Fruit fly (Drosophila melanogaster) whole organism, embryonic: Measurements from ENCODE around the gene ZnT63C.
A peak's percentile ranks its signal among the peaks of the same experiment; 100 is the strongest.

Source experiments
- Adf1 ChIP-seq: fragments of 200-800 bp; sonication (Bioruptor generic); IDR thresholded peaks from 2 replicates; pipeline ENCODE4 v1.3.6; 2022; ENCODE audit warnings: missing biosample characterization, missing genetic modification characterization
- CG10431 ChIP-seq: fragments of 200-800 bp; sonication (Bioruptor generic); optimal IDR thresholded peaks from 3 replicates; lab custom pipeline; 2018; ENCODE audit warnings: missing biosample characterization, mild to moderate bottlenecking, missing genetic modification characterization
- CG11504 ChIP-seq: fragments of 200-800 bp; sonication (Bioruptor generic); optimal IDR thresholded peaks from 3 replicates; lab custom pipeline; 2019; ENCODE audit warnings: missing biosample characterization, mild to moderate bottlenecking, missing genetic modification characterization, moderate library complexity
- CG12219 ChIP-seq: fragments of 200-800 bp; sonication (Bioruptor generic); optimal IDR thresholded peaks from 3 replicates; lab custom pipeline; 2018; ENCODE audit warnings: missing biosample characterization, mild to moderate bottlenecking, missing genetic modification characterization
- CG13123 ChIP-seq: fragments of 200-800 bp; sonication (Bioruptor generic); optimal IDR thresholded peaks from 2 replicates; lab custom pipeline; 2016; ENCODE audit warnings: missing biosample characterization, missing genetic modification characterization
- CG14710 ChIP-seq: fragments of 200-800 bp; sonication (Bioruptor generic); optimal IDR thresholded peaks from 3 replicates; lab custom pipeline; 2019; ENCODE audit warnings: missing biosample characterization, mild to moderate bottlenecking, missing genetic modification characterization, moderate library complexity
- CG15073 ChIP-seq: fragments of 200-800 bp; sonication (Bioruptor generic); optimal IDR thresholded peaks from 2 replicates; lab custom pipeline; 2016; ENCODE audit warnings: missing biosample characterization, missing genetic modification characterization
- CG15479 ChIP-seq: fragments of 200-800 bp; sonication (Bioruptor generic); optimal IDR thresholded peaks from 3 replicates; lab custom pipeline; 2019; ENCODE audit warnings: missing biosample characterization, mild to moderate bottlenecking, missing genetic modification characterization, moderate library complexity
- CG1603 ChIP-seq: fragments of 200-800 bp; sonication (Bioruptor generic); optimal IDR thresholded peaks from 2 replicates; lab custom pipeline; 2019; ENCODE audit warnings: missing biosample characterization, mild to moderate bottlenecking, missing genetic modification characterization, moderate library complexity
- CG16815 ChIP-seq: fragments of 200-800 bp; sonication (Bioruptor generic); optimal IDR thresholded peaks from 3 replicates; lab custom pipeline; 2017; ENCODE audit warnings: missing biosample characterization, mild to moderate bottlenecking, missing genetic modification characterization
- CG1832 ChIP-seq: fragments of 200-800 bp; sonication (Bioruptor generic); optimal IDR thresholded peaks from 2 replicates; lab custom pipeline; 2017; ENCODE audit warnings: missing biosample characterization, mild to moderate bottlenecking, missing genetic modification characterization, inconsistent platforms
- CG30020 ChIP-seq: fragments of 200-800 bp; optimal IDR thresholded peaks from 2 replicates; lab custom pipeline; 2019; ENCODE audit warnings: missing biosample characterization, mild to moderate bottlenecking, missing genetic modification characterization, moderate library complexity
- CG3407 ChIP-seq: fragments of 200-800 bp; sonication (Bioruptor generic); optimal IDR thresholded peaks from 2 replicates; lab custom pipeline; 2018; ENCODE audit warnings: missing biosample characterization, mild to moderate bottlenecking, missing genetic modification characterization
- CG42726 ChIP-seq: fragments of 200-800 bp; sonication (Bioruptor generic); IDR thresholded peaks from 2 replicates; pipeline ENCODE4 v1.3.6; 2022; ENCODE audit warnings: missing biosample characterization, missing genetic modification characterization; ENCODE audit not compliant: partially characterized antibody
- CG4820 ChIP-seq: fragments of 200-800 bp; sonication (Bioruptor generic); optimal IDR thresholded peaks from 3 replicates; lab custom pipeline; 2016; ENCODE audit warnings: missing biosample characterization, missing genetic modification characterization
- CG7556 ChIP-seq: fragments of 200-800 bp; sonication (Bioruptor generic); optimal IDR thresholded peaks from 2 replicates; lab custom pipeline; 2017; ENCODE audit warnings: missing biosample characterization, mild to moderate bottlenecking, missing genetic modification characterization
- CG7745 ChIP-seq: fragments of 200-800 bp; sonication (Bioruptor generic); optimal IDR thresholded peaks from 2 replicates; lab custom pipeline; 2018; ENCODE audit warnings: missing biosample characterization, mild to moderate bottlenecking, missing genetic modification characterization, moderate library complexity
- CG7963 ChIP-seq: fragments of 200-800 bp; sonication (Bioruptor generic); IDR thresholded peaks from 3 replicates; pipeline ENCODE4 v1.3.6; 2022; ENCODE audit warnings: missing biosample characterization, missing genetic modification characterization; ENCODE audit not compliant: partially characterized antibody
- CG8478 ChIP-seq: fragments of >200 bp; optimal IDR thresholded peaks from 2 replicates; lab custom pipeline; 2018
- Dfd ChIP-seq, 2 experiments: fragments of >200 bp; optimal IDR thresholded peaks; 2 replicates each; lab custom pipeline; 2017; ENCODE audit warnings: missing biosample characterization in 2 of 2, missing genetic modification characterization in 2 of 2
- Ets97D ChIP-seq: fragments of 200-800 bp; sonication (Bioruptor generic); optimal IDR thresholded peaks from 3 replicates; lab custom pipeline; 2016; ENCODE audit warnings: missing biosample characterization, missing genetic modification characterization
- Gsc ChIP-seq: fragments of 200-800 bp; sonication (Bioruptor generic); IDR thresholded peaks from 2 replicates; pipeline ENCODE4 v1.3.6; 2022; ENCODE audit warnings: missing biosample characterization, missing genetic modification characterization
- Lpt ChIP-seq: fragments of >200 bp; optimal IDR thresholded peaks from 2 replicates; lab custom pipeline; 2018; ENCODE audit warnings: missing biosample characterization, missing genetic modification characterization
- MTF-1 ChIP-seq: fragments of 200-800 bp; sonication (Bioruptor generic); optimal IDR thresholded peaks from 2 replicates; lab custom pipeline; 2018; ENCODE audit warnings: missing biosample characterization, mild to moderate bottlenecking, missing genetic modification characterization, borderline replicate concordance
- NK7.1 ChIP-seq: fragments of 200-800 bp; sonication (Bioruptor generic); optimal IDR thresholded peaks from 3 replicates; lab custom pipeline; 2016; ENCODE audit warnings: missing biosample characterization, missing genetic modification characterization
- Oli ChIP-seq: fragments of 200-800 bp; sonication (Bioruptor generic); optimal IDR thresholded peaks from 2 replicates; lab custom pipeline; 2018; ENCODE audit warnings: missing biosample characterization, mild to moderate bottlenecking, missing genetic modification characterization, moderate library complexity
- Opbp ChIP-seq: fragments of 200-800 bp; sonication (Bioruptor generic); IDR thresholded peaks from 3 replicates; pipeline ENCODE4 v1.3.6; 2022; ENCODE audit warnings: missing biosample characterization, missing genetic modification characterization; ENCODE audit not compliant: partially characterized antibody
- PHDP ChIP-seq: fragments of 200-800 bp; sonication (Bioruptor generic); optimal IDR thresholded peaks from 3 replicates; lab custom pipeline; 2018; ENCODE audit warnings: missing biosample characterization, mild to moderate bottlenecking, missing genetic modification characterization, moderate library complexity
- Ptx1 ChIP-seq: fragments of 200-800 bp; sonication (Bioruptor generic); IDR thresholded peaks from 2 replicates; pipeline ENCODE4 v1.3.6; 2022; ENCODE audit warnings: missing biosample characterization, missing genetic modification characterization
- Scr ChIP-seq: fragments of 200-800 bp; sonication (Bioruptor generic); IDR thresholded peaks from 2 replicates; pipeline ENCODE4 v1.3.6; 2022; ENCODE audit warnings: missing biosample characterization, missing genetic modification characterization; ENCODE audit not compliant: partially characterized antibody
- Side ChIP-seq: fragments of 200-800 bp; sonication (Bioruptor generic); optimal IDR thresholded peaks from 2 replicates; lab custom pipeline; 2016; ENCODE audit warnings: missing biosample characterization, missing genetic modification characterization
- Ssrp ChIP-seq: fragments of 200-800 bp; sonication (Bioruptor generic); optimal IDR thresholded peaks from 2 replicates; lab custom pipeline; 2018; ENCODE audit warnings: missing biosample characterization, mild to moderate bottlenecking, missing genetic modification characterization, moderate library complexity
- Stat92E ChIP-seq, 3 experiments: fragments of >200 bp in 2 of 3; fragments of 200-800 bp in 1 of 3; sonication (Bioruptor generic) in 1 of 3; optimal IDR thresholded peaks; 2 replicates each; lab custom pipeline; 2017 to 2019; ENCODE audit warnings: missing biosample characterization in 3 of 3, missing genetic modification characterization in 3 of 3, mild to moderate bottlenecking in 1 of 3, moderate library complexity in 1 of 3
- az2 ChIP-seq: fragments of 200-800 bp; sonication (Bioruptor generic); optimal IDR thresholded peaks from 3 replicates; lab custom pipeline; 2016; ENCODE audit warnings: missing biosample characterization, missing genetic modification characterization
- corto ChIP-seq: fragments of 200-800 bp; sonication (Bioruptor generic); optimal IDR thresholded peaks from 2 replicates; lab custom pipeline; 2016; ENCODE audit warnings: missing biosample characterization, mild to moderate bottlenecking, missing genetic modification characterization, moderate library complexity
- crol ChIP-seq: fragments of 200-800 bp; sonication (Bioruptor generic); IDR thresholded peaks from 2 replicates; pipeline ENCODE4 v1.3.6; 2022; ENCODE audit warnings: missing biosample characterization, missing genetic modification characterization
- gem ChIP-seq: fragments of 200-800 bp; sonication (Bioruptor generic); optimal IDR thresholded peaks from 2 replicates; lab custom pipeline; 2019; ENCODE audit warnings: missing biosample characterization, mild to moderate bottlenecking, missing genetic modification characterization, moderate library complexity
- grn ChIP-seq: fragments of 200-800 bp; sonication (Bioruptor generic); optimal IDR thresholded peaks from 3 replicates; lab custom pipeline; 2017; ENCODE audit warnings: missing biosample characterization, missing genetic modification characterization
- ham ChIP-seq: fragments of 200-800 bp; sonication (Bioruptor generic); IDR thresholded peaks from 2 replicates; pipeline ENCODE4 v1.3.6; 2022; ENCODE audit warnings: missing biosample characterization, missing genetic modification characterization
- hb ChIP-seq: fragments of 200-800 bp; sonication (Bioruptor generic); IDR thresholded peaks from 3 replicates; pipeline ENCODE4 v1.3.6; 2022; ENCODE audit warnings: missing biosample characterization, missing genetic modification characterization; ENCODE audit not compliant: partially characterized antibody
- phol ChIP-seq: fragments of 200-800 bp; sonication (Bioruptor generic); optimal IDR thresholded peaks from 3 replicates; lab custom pipeline; 2018; ENCODE audit warnings: missing biosample characterization, mild to moderate bottlenecking, missing genetic modification characterization, moderate library complexity
- pros ChIP-seq: fragments of 200-800 bp; sonication (Bioruptor generic); optimal IDR thresholded peaks from 3 replicates; lab custom pipeline; 2019; ENCODE audit warnings: missing biosample characterization, mild to moderate bottlenecking, missing genetic modification characterization, moderate library complexity
- ranshi ChIP-seq: fragments of 200-800 bp; sonication (Bioruptor generic); IDR thresholded peaks from 2 replicates; pipeline ENCODE4 v1.3.6; 2022; ENCODE audit warnings: missing biosample characterization, missing genetic modification characterization
- slbo ChIP-seq: fragments of 200-800 bp; sonication (Bioruptor generic); IDR thresholded peaks from 2 replicates; pipeline ENCODE4 v1.3.6; 2022; ENCODE audit warnings: missing biosample characterization, missing genetic modification characterization
- ssp ChIP-seq: fragments of 200-800 bp; sonication (Bioruptor generic); IDR thresholded peaks from 2 replicates; pipeline ENCODE4 v1.3.6; 2022; ENCODE audit warnings: missing biosample characterization, missing genetic modification characterization
- tio ChIP-seq: fragments of 200-800 bp; sonication (Bioruptor generic); optimal IDR thresholded peaks from 2 replicates; lab custom pipeline; 2017; ENCODE audit warnings: missing biosample characterization, missing genetic modification characterization, inconsistent platforms
- tll ChIP-seq, 2 experiments: fragments of 200-800 bp in 1 of 2; fragments of >200 bp in 1 of 2; sonication (Bioruptor generic) in 1 of 2; optimal IDR thresholded peaks; 2 replicates each; lab custom pipeline; 2017 to 2019; ENCODE audit warnings: missing biosample characterization in 2 of 2, missing genetic modification characterization in 2 of 2, mild to moderate bottlenecking in 1 of 2, moderate library complexity in 1 of 2
- vnd ChIP-seq: fragments of 200-800 bp; sonication (Bioruptor generic); IDR thresholded peaks from 3 replicates; pipeline ENCODE4 v1.3.6; 2022; ENCODE audit warnings: missing biosample characterization, missing genetic modification characterization; ENCODE audit not compliant: partially characterized antibody

Gene ZnT63C

dm6 chr3L:3303534-3304459 is at the start of gene ZnT63C (continued):
- TF ChIP-seq Ptx1 (GFP tag; lab: Robert Waterston, UW), result no peak
- no peak for TF ChIP-seq corto (GFP tag; lab: Kevin White, UChicago)
- no peak for TF ChIP-seq Ssrp (tag; lab: Kevin White, UChicago)
- peak; percentile 23 for TF ChIP-seq MTF-1 (GFP tag; lab: Kevin White, UChicago)
- no peak for TF ChIP-seq CG7556 (GFP tag; lab: Kevin White, UChicago)
- TF ChIP-seq Gsc (GFP tag; lab: Robert Waterston, UW), result no peak
- TF ChIP-seq slbo (GFP tag; lab: Robert Waterston, UW), result no peak
- TF ChIP-seq CG11504 (tag; lab: Kevin White, UChicago), result no peak
- TF ChIP-seq CG10431 (GFP tag; lab: Kevin White, UChicago), result no peak
- no peak for TF ChIP-seq ssp
- TF ChIP-seq CG3407 (GFP tag; lab: Kevin White, UChicago), result no peak
- peak; percentile 20 for TF ChIP-seq CG8478 (lab: Kevin White, UChicago)
- peak; percentile 79 for TF ChIP-seq hb
- no peak for TF ChIP-seq CG13123 (GFP tag; lab: Kevin White, UChicago)
- no peak for TF ChIP-seq phol (tag; lab: Kevin White, UChicago)
- peak; percentile 7 for TF ChIP-seq Ets97D
- no peak for TF ChIP-seq grn (GFP tag; lab: Kevin White, UChicago)
- peak; percentile 84 for TF ChIP-seq Opbp (GFP tag; lab: Robert Waterston, UW)
- TF ChIP-seq Scr (GFP tag; lab: Robert Waterston, UW), result peak; percentile 79
- no peak for TF ChIP-seq CG1832 (GFP tag; lab: Kevin White, UChicago)
- TF ChIP-seq Dfd (GFP tag; optimal IDR thresholded peaks at IDR 0.05; lab: Kevin White, UChicago), result no peak
- no peak for TF ChIP-seq Oli (tag; lab: Kevin White, UChicago)
- TF ChIP-seq az2 (GFP tag; lab: Kevin White, UChicago), result no peak
- TF ChIP-seq CG4820 (GFP tag; lab: Kevin White, UChicago), result no peak
- TF ChIP-seq CG14710 (tag; lab: Kevin White, UChicago), result no peak
- no peak for TF ChIP-seq Side
- TF ChIP-seq NK7.1, result no peak
- peak; percentile 84 for TF ChIP-seq CG15479 (GFP tag; lab: Kevin White, UChicago)
- TF ChIP-seq CG1603 (tag; lab: Kevin White, UChicago), result peak; percentile 63
- TF ChIP-seq vnd (GFP tag; lab: Robert Waterston, UW), result peak; percentile 79
- no peak for TF ChIP-seq Lpt (GFP tag; lab: Kevin White, UChicago)
- no peak for TF ChIP-seq CG16815 (GFP tag; lab: Kevin White, UChicago)
- TF ChIP-seq tll (GFP tag; optimal IDR thresholded peaks at IDR 0.05; lab: Kevin White, UChicago), result no peak
- TF ChIP-seq CG42726 (GFP tag; lab: Robert Waterston, UW), result no peak
- no peak for TF ChIP-seq CG12219 (GFP tag; lab: Kevin White, UChicago)
- no peak for TF ChIP-seq tio (GFP tag; lab: Kevin White, UChicago)
- no peak for TF ChIP-seq CG15073
- TF ChIP-seq CG7745 (tag; lab: Kevin White, UChicago), result no peak
- TF ChIP-seq Stat92E (GFP tag; optimal IDR thresholded peaks at IDR 0.05; lab: Kevin White, UChicago), result peak in 1 of 3 experiments; percentile 51
- no peak for TF ChIP-seq ranshi (GFP tag; lab: Robert Waterston, UW)
- no peak for TF ChIP-seq Adf1 (GFP tag; lab: Robert Waterston, UW)
- no peak for TF ChIP-seq ham
- no peak for TF ChIP-seq gem (tag; lab: Kevin White, UChicago)
- peak; percentile 89 for TF ChIP-seq CG7963 (GFP tag; lab: Robert Waterston, UW)
- TF ChIP-seq pros (GFP tag; lab: Kevin White, UChicago), result peak; percentile 1
- TF ChIP-seq PHDP (tag; lab: Kevin White, UChicago), result no peak
- TF ChIP-seq crol (GFP tag; lab: Robert Waterston, UW), result peak; percentile 89
- peak; percentile 18 for TF ChIP-seq CG30020
